Worm (Caenorhabditis elegans) whole organism, L1 larva: Measurements from ENCODE around the gene M05D6.2.

Source experiments
- C04F5.9 ChIP-seq: sonication (generic microtip); optimal IDR thresholded peaks from 2 replicates; lab custom pipeline; 2016; ENCODE audit warnings: missing genetic modification characterization, missing compliant biosample characterization
- C16A3.4 ChIP-seq: fragments of 150-350 bp; optimal IDR thresholded peaks from 2 replicates; lab custom pipeline; 2014; ENCODE audit warnings: missing biosample characterization, missing genetic modification characterization
- Y116A8C.19 ChIP-seq: sonication (generic microtip); optimal IDR thresholded peaks from 2 replicates; lab custom pipeline; 2016; ENCODE audit warnings: missing compliant biosample characterization, missing genetic modification characterization, borderline replicate concordance
- aha-1 ChIP-seq: fragments of 150-350 bp; optimal IDR thresholded peaks from 2 replicates; lab custom pipeline; 2014; ENCODE audit warnings: missing biosample characterization, missing genetic modification characterization
- alr-1 ChIP-seq: fragments of 200-800 bp; sonication (Bioruptor generic); optimal IDR thresholded peaks from 2 replicates; lab custom pipeline; 2018; ENCODE audit warnings: borderline replicate concordance, mild to moderate bottlenecking, missing genetic modification characterization, missing compliant biosample characterization
- aly-2 ChIP-seq: fragments of 150-350 bp; optimal IDR thresholded peaks from 2 replicates; lab custom pipeline; 2014; ENCODE audit warnings: missing biosample characterization, missing genetic modification characterization
- ama-1 ChIP-seq: fragments of 150-350 bp; optimal IDR thresholded peaks from 2 replicates; lab custom pipeline; 2014
- blmp-1 ChIP-seq: fragments of 150-350 bp; optimal IDR thresholded peaks from 2 replicates; lab custom pipeline; 2014; ENCODE audit warnings: missing biosample characterization, missing genetic modification characterization
- ceh-63 ChIP-seq: fragments of 200-800 bp; sonication (Bioruptor generic); optimal IDR thresholded peaks from 2 replicates; lab custom pipeline; 2018; ENCODE audit warnings: mild to moderate bottlenecking, missing genetic modification characterization, missing compliant biosample characterization
- dpl-1 ChIP-seq, 3 experiments: fragments of 150-350 bp in 2 of 3; sonication (generic microtip) in 1 of 3; optimal IDR thresholded peaks; 2 replicates each; lab custom pipeline; 2014 to 2017; ENCODE audit warnings: missing biosample characterization in 3 of 3, missing genetic modification characterization in 3 of 3, missing genetic modification reagents in 3 of 3
- dsc-1 ChIP-seq: sonication (generic microtip); optimal IDR thresholded peaks from 2 replicates; lab custom pipeline; 2016; ENCODE audit warnings: mild to moderate bottlenecking, missing genetic modification characterization, missing compliant biosample characterization
- egl-27 ChIP-seq, 2 experiments: fragments of 150-350 bp in 1 of 2; sonication (generic microtip); optimal IDR thresholded peaks; 3 replicates each; lab custom pipeline; 2017 to 2018; ENCODE audit warnings: missing biosample characterization in 2 of 2, missing genetic modification characterization in 2 of 2, missing genetic modification reagents in 2 of 2
- elt-2 ChIP-seq: sonication (generic microtip); optimal IDR thresholded peaks from 2 replicates; lab custom pipeline; 2016; ENCODE audit warnings: missing genetic modification characterization, mild to moderate bottlenecking, inconsistent platforms, missing compliant biosample characterization, missing genetic modification reagents
- fkh-8 ChIP-seq: sonication (generic microtip); optimal IDR thresholded peaks from 2 replicates; lab custom pipeline; 2016; ENCODE audit warnings: mild to moderate bottlenecking, missing genetic modification characterization, missing compliant biosample characterization
- grh-1 ChIP-seq: fragments of 200-800 bp; sonication (Bioruptor generic); IDR thresholded peaks from 2 replicates; pipeline ENCODE4 v1.3.6; 2022; ENCODE audit warnings: missing genetic modification reagents, missing genetic modification characterization, missing compliant biosample characterization
- hlh-4 ChIP-seq: sonication (generic microtip); optimal IDR thresholded peaks from 2 replicates; lab custom pipeline; 2016; ENCODE audit warnings: mild to moderate bottlenecking, missing genetic modification characterization, missing compliant biosample characterization
- hpl-2 ChIP-seq: fragments of 150-350 bp; optimal IDR thresholded peaks from 2 replicates; lab custom pipeline; 2014; ENCODE audit warnings: missing biosample characterization, missing genetic modification reagents, missing genetic modification characterization
- irx-1 ChIP-seq: sonication (generic microtip); optimal IDR thresholded peaks from 2 replicates; lab custom pipeline; 2016; ENCODE audit warnings: missing genetic modification characterization, missing compliant biosample characterization
- jun-1 ChIP-seq: fragments of 150-350 bp; optimal IDR thresholded peaks from 2 replicates; lab custom pipeline; 2014; ENCODE audit warnings: missing biosample characterization, missing genetic modification reagents, missing genetic modification characterization
- lin-39 ChIP-seq: fragments of 150-350 bp; optimal IDR thresholded peaks from 2 replicates; lab custom pipeline; 2014; ENCODE audit warnings: missing biosample characterization, missing genetic modification reagents, missing genetic modification characterization
- lir-3 ChIP-seq: sonication (generic microtip); optimal IDR thresholded peaks from 2 replicates; lab custom pipeline; 2016; ENCODE audit warnings: mild to moderate bottlenecking, missing genetic modification characterization, moderate library complexity, missing compliant biosample characterization; ENCODE audit not compliant: poor library complexity
- mab-9 ChIP-seq: fragments of 200-800 bp; sonication (Bioruptor generic); IDR thresholded peaks from 2 replicates; pipeline ENCODE4 v1.3.6; 2022; ENCODE audit warnings: missing genetic modification reagents, missing genetic modification characterization, missing compliant biosample characterization
- mep-1 ChIP-seq: fragments of 150-350 bp; optimal IDR thresholded peaks from 2 replicates; lab custom pipeline; 2014; ENCODE audit warnings: missing biosample characterization, missing genetic modification characterization
- nhr-11 ChIP-seq: fragments of 150-350 bp; optimal IDR thresholded peaks from 2 replicates; lab custom pipeline; 2014; ENCODE audit warnings: missing biosample characterization, missing genetic modification characterization
- nhr-19 ChIP-seq: fragments of 200-800 bp; sonication (Bioruptor generic); conservative IDR thresholded peaks from 2 replicates; pipeline ENCODE4 v1.3.6; 2022; ENCODE audit warnings: missing genetic modification characterization, missing compliant biosample characterization
- nhr-237 ChIP-seq: fragments of 150-350 bp; optimal IDR thresholded peaks from 2 replicates; lab custom pipeline; 2014; ENCODE audit warnings: missing biosample characterization, missing genetic modification characterization
- nhr-71 ChIP-seq: sonication (generic microtip); optimal IDR thresholded peaks from 2 replicates; lab custom pipeline; 2016; ENCODE audit warnings: mild to moderate bottlenecking, missing genetic modification characterization, moderate library complexity, missing compliant biosample characterization
- nhr-76 ChIP-seq: sonication (generic microtip); optimal IDR thresholded peaks from 2 replicates; lab custom pipeline; 2017; ENCODE audit warnings: missing biosample characterization, missing genetic modification characterization
- pag-3 ChIP-seq: sonication (generic microtip); optimal IDR thresholded peaks from 2 replicates; lab custom pipeline; 2017; ENCODE audit warnings: missing genetic modification characterization, mild to moderate bottlenecking, missing compliant biosample characterization, antibody characterized with exemption, borderline replicate concordance; ENCODE audit not compliant: insufficient read depth
- pax-3 ChIP-seq: fragments of 200-800 bp; sonication (Bioruptor generic); optimal IDR thresholded peaks from 2 replicates; lab custom pipeline; 2018; ENCODE audit warnings: mild to moderate bottlenecking, missing genetic modification characterization, moderate library complexity, missing compliant biosample characterization
- pqm-1 ChIP-seq: sonication (generic microtip); optimal IDR thresholded peaks from 3 replicates; lab custom pipeline; 2017; ENCODE audit warnings: missing biosample characterization, missing genetic modification characterization
- snu-23 ChIP-seq: sonication (generic microtip); optimal IDR thresholded peaks from 2 replicates; lab custom pipeline; 2016; ENCODE audit warnings: missing genetic modification characterization, missing compliant biosample characterization
- swsn-7 ChIP-seq: sonication (generic microtip); optimal IDR thresholded peaks from 2 replicates; lab custom pipeline; 2016; ENCODE audit warnings: missing genetic modification characterization, missing compliant biosample characterization
- tbx-2 ChIP-seq: sonication (generic microtip); optimal IDR thresholded peaks from 2 replicates; lab custom pipeline; 2016; ENCODE audit warnings: missing genetic modification characterization, missing compliant biosample characterization
- tlp-1 ChIP-seq: fragments of 150-350 bp; optimal IDR thresholded peaks from 2 replicates; lab custom pipeline; 2014; ENCODE audit warnings: missing biosample characterization, missing genetic modification characterization
- unc-130 ChIP-seq: fragments of 150-350 bp; optimal IDR thresholded peaks from 2 replicates; lab custom pipeline; 2017; ENCODE audit warnings: missing biosample characterization, missing genetic modification characterization, inconsistent platforms
- xbp-1 ChIP-seq: sonication (generic microtip); optimal IDR thresholded peaks from 2 replicates; lab custom pipeline; 2016; ENCODE audit warnings: missing genetic modification characterization, missing compliant biosample characterization
- ztf-11 ChIP-seq, 2 experiments: sonication (generic microtip); optimal IDR thresholded peaks; 2 replicates each; lab custom pipeline; 2016 to 2017; ENCODE audit warnings: missing genetic modification characterization in 2 of 2, missing biosample characterization in 1 of 2, missing compliant biosample characterization in 1 of 2

Gene M05D6.2

DNA sequence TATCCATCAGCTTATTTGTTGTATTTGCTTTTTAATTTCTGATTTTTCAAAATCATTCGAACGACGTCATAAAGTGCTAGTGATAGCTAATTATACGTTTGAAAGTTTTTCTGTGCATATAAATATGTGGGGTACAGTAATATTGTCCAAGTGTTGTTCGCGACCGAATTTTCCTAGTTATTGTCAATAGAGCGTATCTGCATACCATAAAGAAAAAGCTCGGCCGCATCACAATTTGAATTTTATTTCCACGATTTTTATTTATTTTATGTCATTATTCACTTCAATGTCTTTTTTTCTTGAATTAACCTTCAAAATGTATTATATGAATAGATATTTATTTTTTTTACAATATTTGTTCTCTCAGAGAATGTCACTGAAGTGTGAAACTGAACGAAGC is 48.9 kb downstream of the M05D6.2 start, which contains the start of gene rnh-2 (continued):
- TF ChIP-seq ztf-11 (tag; optimal IDR thresholded peaks at IDR 0.05; lab: Kevin White, UChicago), result peak in 1 of 2 experiments; percentile 33
- TF ChIP-seq ceh-63 (GFP tag; lab: Kevin White, UChicago), result no peak
- no peak for TF ChIP-seq aha-1 (tag; lab: Kevin White, UChicago)
- no peak for TF ChIP-seq pqm-1 (tag; lab: Kevin White, UChicago)
- no peak for TF ChIP-seq nhr-11
- no peak for TF ChIP-seq nhr-237 (tag; lab: Kevin White, UChicago)
- TF ChIP-seq grh-1 (GFP tag; lab: Robert Waterston, UW), result no peak
- peak; percentile 55 to 79 (median 68) for TF ChIP-seq dpl-1 (GFP tag; optimal IDR thresholded peaks at IDR 0.05; lab: Kevin White, UChicago)
- TF ChIP-seq tbx-2, result peak; percentile 61
- no peak for TF ChIP-seq Y116A8C.19 (tag; lab: Kevin White, UChicago)
- TF ChIP-seq egl-27 (tag; optimal IDR thresholded peaks at IDR 0.05; lab: Kevin White, UChicago), result no peak
- TF ChIP-seq hpl-2 (GFP tag; lab: Kevin White, UChicago), result no peak
- no peak for TF ChIP-seq alr-1 (tag; lab: Kevin White, UChicago)
- TF ChIP-seq lin-39 (tag; lab: Kevin White, UChicago), result no peak
- no peak for TF ChIP-seq hlh-4 (tag; lab: Kevin White, UChicago)
- no peak for TF ChIP-seq irx-1 (tag; lab: Kevin White, UChicago)
- no peak for TF ChIP-seq aly-2 (tag; lab: Kevin White, UChicago)
- TF ChIP-seq pax-3 (tag; lab: Kevin White, UChicago), result peak; percentile 42
- TF ChIP-seq swsn-7 (tag; lab: Kevin White, UChicago), result peak; percentile 51
- TF ChIP-seq blmp-1 (tag; lab: Kevin White, UChicago), result peak; percentile 53
- TF ChIP-seq nhr-71, result peak; percentile 75
- peak; percentile 52 for TF ChIP-seq nhr-19 (GFP tag; lab: Robert Waterston, UW)
- peak; percentile 62 for TF ChIP-seq fkh-8
- no peak for TF ChIP-seq pag-3 (tag; lab: Kevin White, UChicago)
- TF ChIP-seq jun-1 (tag; lab: Kevin White, UChicago), result no peak
- TF ChIP-seq mep-1, result peak; percentile 86
- peak; percentile 61 for TF ChIP-seq xbp-1 (tag; lab: Kevin White, UChicago)
- no peak for TF ChIP-seq ama-1
- peak; percentile 81 for TF ChIP-seq C16A3.4
- TF ChIP-seq lir-3 (tag; lab: Kevin White, UChicago), result peak; percentile 85
- peak; percentile 28 for TF ChIP-seq elt-2

ce11 chrII:8518210-8518609 is 50.3 kb downstream of the M05D6.2 start, which contains the start of gene T13H5.8:
T13H5.8 (plus strand) TSS chrII:8518510.
- TF ChIP-seq dsc-1 (tag; lab: Kevin White, UChicago), result no peak
- no peak for TF ChIP-seq nhr-76 (tag; lab: Kevin White, UChicago)
- TF ChIP-seq nhr-11, result no peak
- TF ChIP-seq mab-9 (GFP tag; lab: Robert Waterston, UW), result no peak
- TF ChIP-seq tlp-1 (tag; lab: Kevin White, UChicago), result no peak
- TF ChIP-seq C16A3.4, result no peak
- TF ChIP-seq unc-130, result no peak
- TF ChIP-seq C04F5.9, result no peak
- no peak for TF ChIP-seq mep-1
- TF ChIP-seq snu-23 (GFP tag; lab: Kevin White, UChicago), result no peak
- no peak for TF ChIP-seq aly-2 (tag; lab: Kevin White, UChicago)
- TF ChIP-seq hpl-2 (GFP tag; lab: Kevin White, UChicago), result no peak
- TF ChIP-seq blmp-1 (tag; lab: Kevin White, UChicago), result no peak
